Worm (Caenorhabditis elegans) whole organism, L3 larva: ENCODE results near the gene fntb-1.

Source experiments
- aly-2 ChIP-seq: fragments of 150-350 bp; optimal IDR thresholded peaks from 2 replicates; lab custom pipeline; 2014; ENCODE audit warnings: missing biosample characterization, missing genetic modification characterization
- ama-1 ChIP-seq: fragments of 150-350 bp; optimal IDR thresholded peaks from 2 replicates; lab custom pipeline; 2018
- ceh-16 ChIP-seq: sonication (generic microtip); optimal IDR thresholded peaks from 2 replicates; lab custom pipeline; 2017; ENCODE audit warnings: missing biosample characterization, missing genetic modification characterization
- ceh-82 ChIP-seq: fragments of 150-350 bp; optimal IDR thresholded peaks from 2 replicates; lab custom pipeline; 2014; ENCODE audit warnings: missing biosample characterization, missing genetic modification characterization
- ceh-9 ChIP-seq: sonication (generic microtip); optimal IDR thresholded peaks from 2 replicates; lab custom pipeline; 2018; ENCODE audit warnings: missing biosample characterization, missing genetic modification characterization
- daf-12 ChIP-seq: fragments of 150-350 bp; optimal IDR thresholded peaks from 2 replicates; lab custom pipeline; 2014; ENCODE audit warnings: missing biosample characterization, missing genetic modification reagents, missing genetic modification characterization
- egl-27 ChIP-seq: sonication (generic microtip); optimal IDR thresholded peaks from 4 replicates; lab custom pipeline; 2017; ENCODE audit warnings: missing biosample characterization, missing genetic modification reagents, missing genetic modification characterization
- elt-1 ChIP-seq: fragments of 150-350 bp; optimal IDR thresholded peaks from 2 replicates; lab custom pipeline; 2014; ENCODE audit warnings: missing biosample characterization, missing genetic modification characterization
- elt-2 ChIP-seq: sonication (generic microtip); optimal IDR thresholded peaks from 2 replicates; lab custom pipeline; 2016; ENCODE audit warnings: missing genetic modification reagents, mild to moderate bottlenecking, missing genetic modification characterization, missing compliant biosample characterization
- elt-3 ChIP-seq, 3 experiments: fragments of 150-350 bp in 1 of 3; sonication (generic microtip) in 2 of 3; optimal IDR thresholded peaks; 2 replicates in 2 of 3; 4 replicates in 1 of 3; lab custom pipeline; 2014 to 2017; ENCODE audit warnings: missing biosample characterization in 3 of 3, missing genetic modification characterization in 3 of 3
- eor-1 ChIP-seq, 2 experiments: fragments of 150-350 bp; optimal IDR thresholded peaks; 2 replicates each; lab custom pipeline; 2014 to 2018; ENCODE audit warnings: missing biosample characterization in 2 of 2, missing genetic modification characterization in 2 of 2
- fkh-10 ChIP-seq: sonication (generic microtip); optimal IDR thresholded peaks from 2 replicates; lab custom pipeline; 2017; ENCODE audit warnings: missing biosample characterization, missing genetic modification reagents, missing genetic modification characterization
- fos-1 ChIP-seq: fragments of 150-350 bp; optimal IDR thresholded peaks from 2 replicates; lab custom pipeline; 2014; ENCODE audit warnings: missing biosample characterization, missing genetic modification characterization
- hmg-11 ChIP-seq: sonication (generic microtip); optimal IDR thresholded peaks from 2 replicates; lab custom pipeline; 2016; ENCODE audit warnings: missing genetic modification characterization, missing compliant biosample characterization
- jun-1 ChIP-seq: fragments of 150-350 bp; optimal IDR thresholded peaks from 2 replicates; lab custom pipeline; 2014; ENCODE audit warnings: missing biosample characterization, missing genetic modification reagents, missing genetic modification characterization
- lin-15B ChIP-seq: fragments of 150-350 bp; optimal IDR thresholded peaks from 2 replicates; lab custom pipeline; 2014; ENCODE audit warnings: missing biosample characterization, missing genetic modification characterization
- lin-39 ChIP-seq: fragments of 150-350 bp; optimal IDR thresholded peaks from 2 replicates; lab custom pipeline; 2018; ENCODE audit warnings: missing biosample characterization, missing genetic modification reagents, missing genetic modification characterization
- mdl-1 ChIP-seq: fragments of 150-350 bp; optimal IDR thresholded peaks from 2 replicates; lab custom pipeline; 2014; ENCODE audit warnings: missing biosample characterization, missing genetic modification characterization
- mml-1 ChIP-seq: fragments of 150-350 bp; sonication (generic microtip); optimal IDR thresholded peaks from 3 replicates; lab custom pipeline; 2014; ENCODE audit warnings: missing biosample characterization, missing genetic modification characterization
- nfya-1 ChIP-seq: sonication (generic microtip); optimal IDR thresholded peaks from 2 replicates; lab custom pipeline; 2017; ENCODE audit warnings: missing genetic modification characterization, mild to moderate bottlenecking, missing compliant biosample characterization, antibody characterized with exemption, moderate library complexity; ENCODE audit not compliant: insufficient read depth
- nhr-11 ChIP-seq: fragments of 150-350 bp; optimal IDR thresholded peaks from 2 replicates; lab custom pipeline; 2014; ENCODE audit warnings: missing biosample characterization, missing genetic modification characterization
- nhr-12 ChIP-seq: fragments of 150-350 bp; optimal IDR thresholded peaks from 2 replicates; lab custom pipeline; 2014; ENCODE audit warnings: missing biosample characterization, missing genetic modification characterization
- nhr-23 ChIP-seq: fragments of 150-350 bp; optimal IDR thresholded peaks from 2 replicates; lab custom pipeline; 2014; ENCODE audit warnings: missing biosample characterization, missing genetic modification reagents, missing genetic modification characterization
- nhr-237 ChIP-seq: fragments of 150-350 bp; optimal IDR thresholded peaks from 2 replicates; lab custom pipeline; 2014; ENCODE audit warnings: missing biosample characterization, missing genetic modification characterization
- nhr-25 ChIP-seq: sonication (generic microtip); optimal IDR thresholded peaks from 2 replicates; lab custom pipeline; 2017; ENCODE audit warnings: missing biosample characterization, missing genetic modification characterization
- nhr-28 ChIP-seq: fragments of 150-350 bp; optimal IDR thresholded peaks from 2 replicates; lab custom pipeline; 2014; ENCODE audit warnings: missing biosample characterization, missing genetic modification characterization
- nhr-43 ChIP-seq: sonication (generic microtip); optimal IDR thresholded peaks from 2 replicates; lab custom pipeline; 2016; ENCODE audit warnings: mild to moderate bottlenecking, missing genetic modification characterization, missing compliant biosample characterization; ENCODE audit not compliant: poor library complexity, severe bottlenecking
- nhr-76 ChIP-seq: fragments of 150-350 bp; sonication (generic microtip); optimal IDR thresholded peaks from 5 replicates; lab custom pipeline; 2014; ENCODE audit warnings: missing biosample characterization, missing genetic modification characterization
- nhr-77 ChIP-seq: fragments of 150-350 bp; optimal IDR thresholded peaks from 2 replicates; lab custom pipeline; 2014; ENCODE audit warnings: missing biosample characterization, missing genetic modification characterization
- pha-4 ChIP-seq: fragments of 150-350 bp; optimal IDR thresholded peaks from 2 replicates; lab custom pipeline; 2014; ENCODE audit warnings: missing biosample characterization, missing genetic modification reagents, missing genetic modification characterization
- pqm-1 ChIP-seq: fragments of 150-350 bp; optimal IDR thresholded peaks from 2 replicates; lab custom pipeline; 2017; ENCODE audit warnings: missing biosample characterization, missing genetic modification characterization, inconsistent platforms
- sea-2 ChIP-seq: fragments of 150-350 bp; sonication (generic microtip); optimal IDR thresholded peaks from 4 replicates; lab custom pipeline; 2014; ENCODE audit warnings: missing biosample characterization, missing genetic modification reagents, missing genetic modification characterization
- skn-1 ChIP-seq: fragments of 150-350 bp; optimal IDR thresholded peaks from 2 replicates; lab custom pipeline; 2014; ENCODE audit warnings: missing biosample characterization, missing genetic modification characterization
- snpc-4 ChIP-seq: fragments of 150-350 bp; optimal IDR thresholded peaks from 2 replicates; lab custom pipeline; 2014; ENCODE audit warnings: missing biosample characterization, missing genetic modification characterization
- unc-39 ChIP-seq: sonication (generic microtip); optimal IDR thresholded peaks from 4 replicates; lab custom pipeline; 2017; ENCODE audit warnings: missing biosample characterization, missing genetic modification characterization
- unc-62 ChIP-seq: fragments of 150-350 bp; sonication (generic microtip); optimal IDR thresholded peaks from 4 replicates; lab custom pipeline; 2014; ENCODE audit warnings: missing biosample characterization, missing genetic modification reagents, missing genetic modification characterization
- ztf-4 ChIP-seq: fragments of 150-350 bp; optimal IDR thresholded peaks from 2 replicates; lab custom pipeline; 2014; ENCODE audit warnings: missing biosample characterization, missing genetic modification characterization

fntb-1 gene

ce11 chrV:14417735-14418134 lies 29.7 kb upstream of the fntb-1 start, which contains the start of the genes nxf-2 and set-31:
TSS of gene nxf-2 (minus strand) at chrV:14417835.
TSS of gene set-31 (plus strand) at chrV:14417903.
- TF ChIP-seq hmg-11 (tag; lab: Kevin White, UChicago), result no peak
- TF ChIP-seq unc-39 (tag; lab: Kevin White, UChicago), result no peak
- TF ChIP-seq skn-1, result no peak
- no peak for TF ChIP-seq nhr-12 (tag; lab: Kevin White, UChicago)
- TF ChIP-seq lin-39 (tag; lab: Kevin White, UChicago), result no peak
- TF ChIP-seq mdl-1 (tag; lab: Kevin White, UChicago), result no peak
- no peak for TF ChIP-seq nhr-237 (tag; lab: Kevin White, UChicago)
- TF ChIP-seq unc-62 (GFP tag; lab: Kevin White, UChicago), result no peak
- no peak for TF ChIP-seq aly-2 (tag; lab: Kevin White, UChicago)
- no peak for TF ChIP-seq nhr-43 (tag; lab: Kevin White, UChicago)
- TF ChIP-seq nhr-77 (tag; lab: Kevin White, UChicago), result no peak
- no peak for TF ChIP-seq ceh-16 (tag; lab: Kevin White, UChicago)
- no peak for TF ChIP-seq elt-1 (tag; lab: Kevin White, UChicago)
- no peak for TF ChIP-seq elt-3 (tag; optimal IDR thresholded peaks at IDR 0.05; lab: Kevin White, UChicago)
- no peak for TF ChIP-seq ztf-4
- no peak for TF ChIP-seq pqm-1
- no peak for TF ChIP-seq nhr-28 (tag; lab: Kevin White, UChicago)
- TF ChIP-seq nhr-23 (tag; lab: Kevin White, UChicago), result no peak
- no peak for TF ChIP-seq pha-4 (tag; lab: Kevin White, UChicago)
- no peak for TF ChIP-seq egl-27 (tag; lab: Kevin White, UChicago)

- TF ChIP-seq egl-27 (tag; lab: Kevin White, UChicago), result no peak
- no peak for TF ChIP-seq nhr-12 (tag; lab: Kevin White, UChicago)
- TF ChIP-seq eor-1 (tag; optimal IDR thresholded peaks at IDR 0.05; lab: Kevin White, UChicago), result no peak
- TF ChIP-seq lin-39 (tag; lab: Kevin White, UChicago), result no peak
- TF ChIP-seq pqm-1, result no peak
- TF ChIP-seq daf-12 (tag; lab: Kevin White, UChicago), result no peak
- no peak for TF ChIP-seq sea-2
- no peak for TF ChIP-seq unc-62 (GFP tag; lab: Kevin White, UChicago)
- TF ChIP-seq elt-2 (tag; lab: Kevin White, UChicago), result no peak
- TF ChIP-seq skn-1, result no peak
- no peak for TF ChIP-seq nhr-76 (tag; lab: Kevin White, UChicago)
- TF ChIP-seq fkh-10 (GFP tag; lab: Kevin White, UChicago), result no peak
- no peak for TF ChIP-seq ama-1 (lab: Kevin White, UChicago)
- TF ChIP-seq ceh-9 (tag; lab: Kevin White, UChicago), result no peak
- TF ChIP-seq hmg-11 (tag; lab: Kevin White, UChicago), result no peak
- TF ChIP-seq nhr-11, result no peak
These were observed 27.6 kb upstream of the fntb-1 start for ce11 chrV:14419855-14420254.

ce11 chrV:14421325-14421724 lies 26.1 kb upstream of the fntb-1 start, which contains the start of gene dhs-22:
TSS of gene dhs-22 (minus strand) at chrV:14421440.
- TF ChIP-seq elt-2 (tag; lab: Kevin White, UChicago), result peak; percentile 36
- peak; percentile 10 for TF ChIP-seq pha-4 (tag; lab: Kevin White, UChicago)
- TF ChIP-seq egl-27 (tag; lab: Kevin White, UChicago), result no peak

- TF ChIP-seq unc-62 (GFP tag; lab: Kevin White, UChicago) (no peak), elt-2 (tag; lab: Kevin White, UChicago) (peak; percentile 6)
These were observed 25.1 kb upstream of the fntb-1 start, which contains the start of gene pas-1 for ce11 chrV:14422317-14422716. TSS of gene pas-1 (minus strand) at chrV:14422618.

DNA sequence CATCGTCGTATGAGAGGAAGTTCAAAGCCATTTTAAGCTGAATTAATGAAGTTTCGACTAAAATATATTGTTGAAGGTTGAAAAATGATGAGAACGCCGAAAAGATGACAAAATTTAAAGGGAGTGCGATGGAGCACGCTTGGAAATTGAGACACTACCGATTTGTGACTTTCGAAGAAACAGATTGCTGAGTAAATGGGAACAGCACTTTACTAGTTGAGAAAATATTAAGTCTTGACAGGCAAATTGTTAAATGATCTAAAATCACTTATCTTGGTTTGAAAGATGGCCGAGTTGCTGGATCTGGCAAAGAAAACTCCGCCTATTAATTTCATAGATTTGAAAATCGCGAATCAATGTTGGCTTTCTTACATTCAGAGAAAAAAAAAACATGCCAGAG lies 24.2 kb upstream of the fntb-1 start, which contains the start of gene rpoa-12:
Gene rpoa-12, minus strand, starts transcription at position 37 of the 400 bp plus-strand sequence.
- TF ChIP-seq lin-15B (peak; percentile 64), nfya-1 (tag; lab: Kevin White, UChicago) (peak; percentile 46), snpc-4 (tag; lab: Kevin White, UChicago) (peak; percentile 24), nhr-23 (tag; lab: Kevin White, UChicago) (peak; percentile 51), aly-2 (tag; lab: Kevin White, UChicago) (no peak), mml-1 (tag; lab: Kevin White, UChicago) (no peak), nhr-77 (tag; lab: Kevin White, UChicago) (no peak), elt-2 (tag; lab: Kevin White, UChicago) (no peak), fkh-10 (GFP tag; lab: Kevin White, UChicago) (no peak), skn-1 (peak; percentile 98), nhr-43 (tag; lab: Kevin White, UChicago) (peak; percentile 19), nhr-28 (tag; lab: Kevin White, UChicago) (no peak), fos-1 (tag; lab: Kevin White, UChicago) (no peak), pha-4 (tag; lab: Kevin White, UChicago) (peak; percentile 52), ceh-82 (tag; lab: Kevin White, UChicago) (no peak), jun-1 (tag; lab: Kevin White, UChicago) (no peak), nhr-25 (peak; percentile 68)
- TF ChIP-seq, all 47 proteins: peak for 8
